Worm (Caenorhabditis elegans) whole organism, L3 larva: ENCODE data around the gene T01C8.2.

Source experiments
- ZK546.5 ChIP-seq: sonication (generic microtip); optimal IDR thresholded peaks from 2 replicates; lab custom pipeline; 2017; ENCODE audit warnings: missing biosample characterization, missing genetic modification characterization
- aly-2 ChIP-seq: fragments of 150-350 bp; optimal IDR thresholded peaks from 2 replicates; lab custom pipeline; 2014; ENCODE audit warnings: missing biosample characterization, missing genetic modification characterization
- ama-1 ChIP-seq: fragments of 150-350 bp; optimal IDR thresholded peaks from 2 replicates; lab custom pipeline; 2018
- ceh-16 ChIP-seq: sonication (generic microtip); optimal IDR thresholded peaks from 2 replicates; lab custom pipeline; 2017; ENCODE audit warnings: missing biosample characterization, missing genetic modification characterization
- ceh-28 ChIP-seq: fragments of 150-350 bp; optimal IDR thresholded peaks from 2 replicates; lab custom pipeline; 2014; ENCODE audit warnings: missing biosample characterization, missing genetic modification reagents, missing genetic modification characterization
- ceh-82 ChIP-seq: fragments of 150-350 bp; optimal IDR thresholded peaks from 2 replicates; lab custom pipeline; 2014; ENCODE audit warnings: missing biosample characterization, missing genetic modification characterization
- ceh-9 ChIP-seq: sonication (generic microtip); optimal IDR thresholded peaks from 2 replicates; lab custom pipeline; 2018; ENCODE audit warnings: missing biosample characterization, missing genetic modification characterization
- daf-12 ChIP-seq: fragments of 150-350 bp; optimal IDR thresholded peaks from 2 replicates; lab custom pipeline; 2014; ENCODE audit warnings: missing biosample characterization, missing genetic modification reagents, missing genetic modification characterization
- egl-27 ChIP-seq: sonication (generic microtip); optimal IDR thresholded peaks from 4 replicates; lab custom pipeline; 2017; ENCODE audit warnings: missing biosample characterization, missing genetic modification reagents, missing genetic modification characterization
- elt-2 ChIP-seq: sonication (generic microtip); optimal IDR thresholded peaks from 2 replicates; lab custom pipeline; 2016; ENCODE audit warnings: missing genetic modification reagents, mild to moderate bottlenecking, missing genetic modification characterization, missing compliant biosample characterization
- elt-3 ChIP-seq, 3 experiments: fragments of 150-350 bp in 1 of 3; sonication (generic microtip) in 2 of 3; optimal IDR thresholded peaks; 2 replicates in 2 of 3; 4 replicates in 1 of 3; lab custom pipeline; 2014 to 2017; ENCODE audit warnings: missing biosample characterization in 3 of 3, missing genetic modification characterization in 3 of 3
- fkh-2 ChIP-seq: fragments of 150-350 bp; optimal IDR thresholded peaks from 2 replicates; lab custom pipeline; 2014; ENCODE audit warnings: missing biosample characterization, missing genetic modification reagents, missing genetic modification characterization
- fos-1 ChIP-seq: fragments of 150-350 bp; optimal IDR thresholded peaks from 2 replicates; lab custom pipeline; 2014; ENCODE audit warnings: missing biosample characterization, missing genetic modification characterization
- hmg-11 ChIP-seq: sonication (generic microtip); optimal IDR thresholded peaks from 2 replicates; lab custom pipeline; 2016; ENCODE audit warnings: missing genetic modification characterization, missing compliant biosample characterization
- jun-1 ChIP-seq: fragments of 150-350 bp; optimal IDR thresholded peaks from 2 replicates; lab custom pipeline; 2014; ENCODE audit warnings: missing biosample characterization, missing genetic modification reagents, missing genetic modification characterization
- lin-15B ChIP-seq: fragments of 150-350 bp; optimal IDR thresholded peaks from 2 replicates; lab custom pipeline; 2014; ENCODE audit warnings: missing biosample characterization, missing genetic modification characterization
- lin-39 ChIP-seq: fragments of 150-350 bp; optimal IDR thresholded peaks from 2 replicates; lab custom pipeline; 2018; ENCODE audit warnings: missing biosample characterization, missing genetic modification reagents, missing genetic modification characterization
- lsy-12 ChIP-seq: sonication (generic microtip); optimal IDR thresholded peaks from 2 replicates; lab custom pipeline; 2016; ENCODE audit warnings: mild to moderate bottlenecking, missing genetic modification characterization, missing compliant biosample characterization
- mdl-1 ChIP-seq: fragments of 150-350 bp; optimal IDR thresholded peaks from 2 replicates; lab custom pipeline; 2014; ENCODE audit warnings: missing biosample characterization, missing genetic modification characterization
- mml-1 ChIP-seq: fragments of 150-350 bp; sonication (generic microtip); optimal IDR thresholded peaks from 3 replicates; lab custom pipeline; 2014; ENCODE audit warnings: missing biosample characterization, missing genetic modification characterization
- nfya-1 ChIP-seq: sonication (generic microtip); optimal IDR thresholded peaks from 2 replicates; lab custom pipeline; 2017; ENCODE audit warnings: missing genetic modification characterization, mild to moderate bottlenecking, missing compliant biosample characterization, antibody characterized with exemption, moderate library complexity; ENCODE audit not compliant: insufficient read depth
- nhr-11 ChIP-seq: fragments of 150-350 bp; optimal IDR thresholded peaks from 2 replicates; lab custom pipeline; 2014; ENCODE audit warnings: missing biosample characterization, missing genetic modification characterization
- nhr-23 ChIP-seq: fragments of 150-350 bp; optimal IDR thresholded peaks from 2 replicates; lab custom pipeline; 2014; ENCODE audit warnings: missing biosample characterization, missing genetic modification reagents, missing genetic modification characterization
- nhr-25 ChIP-seq: sonication (generic microtip); optimal IDR thresholded peaks from 2 replicates; lab custom pipeline; 2017; ENCODE audit warnings: missing biosample characterization, missing genetic modification characterization
- nhr-28 ChIP-seq: fragments of 150-350 bp; optimal IDR thresholded peaks from 2 replicates; lab custom pipeline; 2014; ENCODE audit warnings: missing biosample characterization, missing genetic modification characterization
- nhr-43 ChIP-seq: sonication (generic microtip); optimal IDR thresholded peaks from 2 replicates; lab custom pipeline; 2016; ENCODE audit warnings: mild to moderate bottlenecking, missing genetic modification characterization, missing compliant biosample characterization; ENCODE audit not compliant: poor library complexity, severe bottlenecking
- nhr-67 ChIP-seq: fragments of 150-350 bp; optimal IDR thresholded peaks from 2 replicates; lab custom pipeline; 2014; ENCODE audit warnings: missing biosample characterization, missing genetic modification characterization
- nhr-76 ChIP-seq: fragments of 150-350 bp; sonication (generic microtip); optimal IDR thresholded peaks from 5 replicates; lab custom pipeline; 2014; ENCODE audit warnings: missing biosample characterization, missing genetic modification characterization
- nhr-77 ChIP-seq: fragments of 150-350 bp; optimal IDR thresholded peaks from 2 replicates; lab custom pipeline; 2014; ENCODE audit warnings: missing biosample characterization, missing genetic modification characterization
- pha-4 ChIP-seq: fragments of 150-350 bp; optimal IDR thresholded peaks from 2 replicates; lab custom pipeline; 2014; ENCODE audit warnings: missing biosample characterization, missing genetic modification reagents, missing genetic modification characterization
- pqm-1 ChIP-seq: fragments of 150-350 bp; optimal IDR thresholded peaks from 2 replicates; lab custom pipeline; 2017; ENCODE audit warnings: missing biosample characterization, missing genetic modification characterization, inconsistent platforms
- sea-2 ChIP-seq: fragments of 150-350 bp; sonication (generic microtip); optimal IDR thresholded peaks from 4 replicates; lab custom pipeline; 2014; ENCODE audit warnings: missing biosample characterization, missing genetic modification reagents, missing genetic modification characterization
- skn-1 ChIP-seq: fragments of 150-350 bp; optimal IDR thresholded peaks from 2 replicates; lab custom pipeline; 2014; ENCODE audit warnings: missing biosample characterization, missing genetic modification characterization
- snpc-4 ChIP-seq: fragments of 150-350 bp; optimal IDR thresholded peaks from 2 replicates; lab custom pipeline; 2014; ENCODE audit warnings: missing biosample characterization, missing genetic modification characterization
- tbx-2 ChIP-seq: sonication (generic microtip); optimal IDR thresholded peaks from 2 replicates; lab custom pipeline; 2016; ENCODE audit warnings: mild to moderate bottlenecking, missing genetic modification characterization, missing compliant biosample characterization
- unc-39 ChIP-seq: sonication (generic microtip); optimal IDR thresholded peaks from 4 replicates; lab custom pipeline; 2017; ENCODE audit warnings: missing biosample characterization, missing genetic modification characterization
- unc-62 ChIP-seq: fragments of 150-350 bp; sonication (generic microtip); optimal IDR thresholded peaks from 4 replicates; lab custom pipeline; 2014; ENCODE audit warnings: missing biosample characterization, missing genetic modification reagents, missing genetic modification characterization
- ztf-11 ChIP-seq: fragments of 150-350 bp; optimal IDR thresholded peaks from 2 replicates; lab custom pipeline; 2014; ENCODE audit warnings: missing biosample characterization, missing genetic modification characterization
- ztf-4 ChIP-seq: fragments of 150-350 bp; optimal IDR thresholded peaks from 2 replicates; lab custom pipeline; 2014; ENCODE audit warnings: missing biosample characterization, missing genetic modification characterization

The T01C8.2 gene

ce11 chrX:16803545-16803944 lies 17.3 kb downstream of the T01C8.2 start:
- TF ChIP-seq nhr-28 (tag; lab: Kevin White, UChicago) = no peak
- TF ChIP-seq ama-1 (lab: Kevin White, UChicago) = peak; percentile 7
- peak; percentile 5 for TF ChIP-seq elt-2 (tag; lab: Kevin White, UChicago)
- TF ChIP-seq nhr-11 (tag; lab: Kevin White, UChicago) = no peak
- TF ChIP-seq, all 47 proteins: peak for 2

ce11 chrX:16807015-16807414 lies 20.8 kb downstream of the T01C8.2 start, which contains the start of gene mec-4:
Gene mec-4, minus strand, starts transcription at chrX:16807115.
- TF ChIP-seq sea-2 (GFP tag; lab: Kevin White, UChicago) (no peak), nhr-28 (tag; lab: Kevin White, UChicago) (no peak), mml-1 (tag; lab: Kevin White, UChicago) (no peak), ztf-4 (tag; lab: Kevin White, UChicago) (no peak), fkh-2 (tag; lab: Kevin White, UChicago) (no peak), hmg-11 (tag; lab: Kevin White, UChicago) (no peak), daf-12 (tag; lab: Kevin White, UChicago) (no peak), lin-15B (tag; lab: Kevin White, UChicago) (no peak), ceh-9 (tag; lab: Kevin White, UChicago) (no peak)

- no peak for TF ChIP-seq skn-1 (tag; lab: Kevin White, UChicago)
- TF ChIP-seq mdl-1 (tag; lab: Kevin White, UChicago) = no peak
- TF ChIP-seq ceh-82 = no peak
- TF ChIP-seq lin-15B (tag; lab: Kevin White, UChicago) = no peak
- TF ChIP-seq lsy-12 (tag; lab: Kevin White, UChicago) = no peak
- TF ChIP-seq ceh-9 (tag; lab: Kevin White, UChicago) = no peak
- no peak for TF ChIP-seq nhr-23 (tag; lab: Kevin White, UChicago)
- TF ChIP-seq daf-12 (tag; lab: Kevin White, UChicago) = no peak
These were observed 22.3 kb downstream of the T01C8.2 start for ce11 chrX:16808526-16808925.

ce11 chrX:16809689-16810088 lies 23.5 kb downstream of the T01C8.2 start:
- no peak for TF ChIP-seq ceh-28 (tag; lab: Kevin White, UChicago)
- no peak for TF ChIP-seq lin-39 (tag; lab: Kevin White, UChicago)
- no peak for TF ChIP-seq sea-2 (GFP tag; lab: Kevin White, UChicago)
- no peak for TF ChIP-seq ceh-16 (tag; lab: Kevin White, UChicago)
- TF ChIP-seq elt-2 (tag; lab: Kevin White, UChicago) = no peak
- TF ChIP-seq lin-15B (tag; lab: Kevin White, UChicago) = no peak
- no peak for TF ChIP-seq tbx-2 (tag; lab: Kevin White, UChicago)
- TF ChIP-seq unc-39 (tag; lab: Kevin White, UChicago) = no peak
- TF ChIP-seq nhr-43 = no peak
- TF ChIP-seq unc-62 = no peak
- TF ChIP-seq ZK546.5 (tag; lab: Kevin White, UChicago) = no peak
- no peak for TF ChIP-seq aly-2 (tag; lab: Kevin White, UChicago)
- no peak for TF ChIP-seq mdl-1 (tag; lab: Kevin White, UChicago)
- no peak for TF ChIP-seq nhr-25 (tag; lab: Kevin White, UChicago)
- TF ChIP-seq nhr-23 (tag; lab: Kevin White, UChicago) = no peak
- no peak for TF ChIP-seq nhr-11 (tag; lab: Kevin White, UChicago)
- no peak for TF ChIP-seq nhr-67
- no peak for TF ChIP-seq ama-1 (lab: Kevin White, UChicago)
- TF ChIP-seq ztf-11 = no peak
- TF ChIP-seq, all 47 proteins: peak for 0

ce11 chrX:16811974-16812373 lies 25.7 kb downstream of the T01C8.2 start:
- no peak for TF ChIP-seq nhr-77 (tag; lab: Kevin White, UChicago)
- TF ChIP-seq ceh-9 (tag; lab: Kevin White, UChicago) = no peak
- TF ChIP-seq nfya-1 = no peak
- peak; percentile 19 for TF ChIP-seq lin-39 (tag; lab: Kevin White, UChicago)
- no peak for TF ChIP-seq pqm-1 (tag; lab: Kevin White, UChicago)
- TF ChIP-seq, all 47 proteins: peak for 1

- TF ChIP-seq ceh-9 (tag; lab: Kevin White, UChicago) (no peak), pha-4 (tag; lab: Kevin White, UChicago) (peak; percentile 82), snpc-4 (no peak), pqm-1 (tag; lab: Kevin White, UChicago) (peak; percentile 82), lin-39 (tag; lab: Kevin White, UChicago) (no peak), elt-3 (tag; optimal IDR thresholded peaks at IDR 0.05; lab: Kevin White, UChicago) (no peak), lsy-12 (tag; lab: Kevin White, UChicago) (no peak), ama-1 (lab: Kevin White, UChicago) (no peak), fos-1 (no peak), egl-27 (tag; lab: Kevin White, UChicago) (no peak), mdl-1 (tag; lab: Kevin White, UChicago) (no peak), ceh-82 (no peak), elt-2 (tag; lab: Kevin White, UChicago) (peak; percentile 82), ceh-28 (tag; lab: Kevin White, UChicago) (no peak), nhr-25 (tag; lab: Kevin White, UChicago) (no peak), aly-2 (tag; lab: Kevin White, UChicago) (no peak), nhr-76 (tag; lab: Kevin White, UChicago) (no peak), nhr-67 (no peak), nhr-77 (tag; lab: Kevin White, UChicago) (no peak), fkh-2 (tag; lab: Kevin White, UChicago) (no peak), ztf-11 (no peak), jun-1 (tag; lab: Kevin White, UChicago) (peak; percentile 33), nhr-43 (no peak), sea-2 (GFP tag; lab: Kevin White, UChicago) (no peak), tbx-2 (tag; lab: Kevin White, UChicago) (no peak), ceh-16 (tag; lab: Kevin White, UChicago) (no peak)
These were observed 26.9 kb downstream of the T01C8.2 start for ce11 chrX:16813148-16813547.
